Worm (Caenorhabditis elegans) whole organism, L1 larva: ENCODE measurements around the gene ttr-16.
A peak's percentile ranks its signal among the peaks of the same experiment; 100 is the strongest.

Source experiments
- C04F5.9 ChIP-seq: sonication (generic microtip); optimal IDR thresholded peaks from 2 replicates; lab custom pipeline; 2016; ENCODE audit warnings: missing genetic modification characterization, missing compliant biosample characterization
- F16B12.6 ChIP-seq: fragments of 150-350 bp; optimal IDR thresholded peaks from 2 replicates; lab custom pipeline; 2014; ENCODE audit warnings: missing biosample characterization, missing genetic modification characterization
- Y116A8C.19 ChIP-seq: sonication (generic microtip); optimal IDR thresholded peaks from 2 replicates; lab custom pipeline; 2016; ENCODE audit warnings: missing compliant biosample characterization, missing genetic modification characterization, borderline replicate concordance
- aly-2 ChIP-seq: fragments of 150-350 bp; optimal IDR thresholded peaks from 2 replicates; lab custom pipeline; 2014; ENCODE audit warnings: missing biosample characterization, missing genetic modification characterization
- ceh-82 ChIP-seq, 3 experiments: fragments of 150-350 bp in 1 of 3; sonication (generic microtip) in 2 of 3; optimal IDR thresholded peaks; 2 replicates each; lab custom pipeline; 2014 to 2017; ENCODE audit warnings: missing biosample characterization in 3 of 3, missing genetic modification characterization in 3 of 3
- dpl-1 ChIP-seq, 3 experiments: fragments of 150-350 bp in 2 of 3; sonication (generic microtip) in 1 of 3; optimal IDR thresholded peaks; 2 replicates each; lab custom pipeline; 2014 to 2017; ENCODE audit warnings: missing biosample characterization in 3 of 3, missing genetic modification characterization in 3 of 3, missing genetic modification reagents in 3 of 3
- dsc-1 ChIP-seq: sonication (generic microtip); optimal IDR thresholded peaks from 2 replicates; lab custom pipeline; 2016; ENCODE audit warnings: mild to moderate bottlenecking, missing genetic modification characterization, missing compliant biosample characterization
- fkh-10 ChIP-seq: sonication (generic microtip); optimal IDR thresholded peaks from 2 replicates; lab custom pipeline; 2017; ENCODE audit warnings: missing biosample characterization, missing genetic modification reagents, missing genetic modification characterization
- fkh-8 ChIP-seq: sonication (generic microtip); optimal IDR thresholded peaks from 2 replicates; lab custom pipeline; 2016; ENCODE audit warnings: mild to moderate bottlenecking, missing genetic modification characterization, missing compliant biosample characterization
- grh-1 ChIP-seq: fragments of 200-800 bp; sonication (Bioruptor generic); IDR thresholded peaks from 2 replicates; pipeline ENCODE4 v1.3.6; 2022; ENCODE audit warnings: missing genetic modification reagents, missing genetic modification characterization, missing compliant biosample characterization
- hpl-2 ChIP-seq: fragments of 150-350 bp; optimal IDR thresholded peaks from 2 replicates; lab custom pipeline; 2014; ENCODE audit warnings: missing biosample characterization, missing genetic modification reagents, missing genetic modification characterization
- irx-1 ChIP-seq: sonication (generic microtip); optimal IDR thresholded peaks from 2 replicates; lab custom pipeline; 2016; ENCODE audit warnings: missing genetic modification characterization, missing compliant biosample characterization
- isw-1 ChIP-seq: fragments of 200-800 bp; sonication (Bioruptor generic); IDR thresholded peaks from 2 replicates; pipeline ENCODE4 v1.3.6; 2022; ENCODE audit warnings: missing genetic modification characterization, missing compliant biosample characterization
- lin-13 ChIP-seq: fragments of 150-350 bp; optimal IDR thresholded peaks from 2 replicates; lab custom pipeline; 2014; ENCODE audit warnings: missing biosample characterization, missing genetic modification reagents, missing genetic modification characterization
- lin-14 ChIP-seq: fragments of 200-800 bp; sonication (Bioruptor generic); optimal IDR thresholded peaks from 2 replicates; lab custom pipeline; 2018; ENCODE audit warnings: mild to moderate bottlenecking, missing genetic modification characterization, moderate library complexity, missing compliant biosample characterization
- lin-15B ChIP-seq: fragments of 150-350 bp; sonication (generic microtip); optimal IDR thresholded peaks from 3 replicates; lab custom pipeline; 2014; ENCODE audit warnings: missing biosample characterization, missing genetic modification characterization
- lin-35 ChIP-seq, 2 experiments: fragments of 150-350 bp; optimal IDR thresholded peaks; 2 replicates each; lab custom pipeline; 2014; ENCODE audit warnings: missing biosample characterization in 2 of 2, missing genetic modification characterization in 2 of 2, missing genetic modification reagents in 2 of 2
- lsy-2 ChIP-seq, 2 experiments: fragments of 150-350 bp; optimal IDR thresholded peaks; 2 replicates each; lab custom pipeline; 2014; ENCODE audit warnings: missing biosample characterization in 2 of 2, missing genetic modification characterization in 2 of 2
- mab-9 ChIP-seq: fragments of 200-800 bp; sonication (Bioruptor generic); IDR thresholded peaks from 2 replicates; pipeline ENCODE4 v1.3.6; 2022; ENCODE audit warnings: missing genetic modification reagents, missing genetic modification characterization, missing compliant biosample characterization
- mef-2 ChIP-seq: fragments of 150-350 bp; optimal IDR thresholded peaks from 2 replicates; lab custom pipeline; 2014; ENCODE audit warnings: missing biosample characterization, missing genetic modification characterization
- nhr-11 ChIP-seq: fragments of 150-350 bp; optimal IDR thresholded peaks from 2 replicates; lab custom pipeline; 2014; ENCODE audit warnings: missing biosample characterization, missing genetic modification characterization
- nhr-19 ChIP-seq: fragments of 200-800 bp; sonication (Bioruptor generic); conservative IDR thresholded peaks from 2 replicates; pipeline ENCODE4 v1.3.6; 2022; ENCODE audit warnings: missing genetic modification characterization, missing compliant biosample characterization
- nhr-237 ChIP-seq: fragments of 150-350 bp; optimal IDR thresholded peaks from 2 replicates; lab custom pipeline; 2014; ENCODE audit warnings: missing biosample characterization, missing genetic modification characterization
- nhr-28 ChIP-seq: fragments of 150-350 bp; optimal IDR thresholded peaks from 2 replicates; lab custom pipeline; 2014; ENCODE audit warnings: missing biosample characterization, missing genetic modification characterization
- nhr-47 ChIP-seq: sonication (generic microtip); optimal IDR thresholded peaks from 2 replicates; lab custom pipeline; 2016; ENCODE audit warnings: mild to moderate bottlenecking, missing genetic modification characterization, moderate library complexity, missing compliant biosample characterization
- nhr-77 ChIP-seq: fragments of 150-350 bp; optimal IDR thresholded peaks from 2 replicates; lab custom pipeline; 2014; ENCODE audit warnings: missing biosample characterization, missing genetic modification characterization
- nhr-84 ChIP-seq: sonication (generic microtip); optimal IDR thresholded peaks from 2 replicates; lab custom pipeline; 2017; ENCODE audit warnings: missing biosample characterization, missing genetic modification characterization
- nhr-90 ChIP-seq: sonication (generic microtip); optimal IDR thresholded peaks from 2 replicates; lab custom pipeline; 2016; ENCODE audit warnings: mild to moderate bottlenecking, missing genetic modification characterization, missing compliant biosample characterization; ENCODE audit not compliant: poor library complexity
- sox-4 ChIP-seq: sonication (generic microtip); optimal IDR thresholded peaks from 2 replicates; lab custom pipeline; 2016; ENCODE audit warnings: missing genetic modification characterization, missing compliant biosample characterization
- sptf-1 ChIP-seq: fragments of 150-350 bp; optimal IDR thresholded peaks from 2 replicates; lab custom pipeline; 2014; ENCODE audit warnings: missing biosample characterization, missing genetic modification characterization
- sup-37 ChIP-seq: fragments of 200-800 bp; sonication (Bioruptor generic); optimal IDR thresholded peaks from 2 replicates; lab custom pipeline; 2018; ENCODE audit warnings: mild to moderate bottlenecking, missing genetic modification characterization, missing compliant biosample characterization
- tbx-2 ChIP-seq: sonication (generic microtip); optimal IDR thresholded peaks from 2 replicates; lab custom pipeline; 2016; ENCODE audit warnings: missing genetic modification characterization, missing compliant biosample characterization
- unc-86 ChIP-seq: sonication (generic microtip); optimal IDR thresholded peaks from 2 replicates; lab custom pipeline; 2016; ENCODE audit warnings: missing genetic modification characterization, missing compliant biosample characterization
- unc-98 ChIP-seq: fragments of 200-800 bp; sonication (Bioruptor generic); IDR thresholded peaks from 2 replicates; pipeline ENCODE4 v1.3.6; 2022; ENCODE audit warnings: missing genetic modification characterization, missing compliant biosample characterization
- zag-1 ChIP-seq: fragments of 150-350 bp; optimal IDR thresholded peaks from 2 replicates; lab custom pipeline; 2014; ENCODE audit warnings: missing biosample characterization, missing genetic modification characterization
- zip-4 ChIP-seq: fragments of 200-800 bp; sonication (Bioruptor generic); optimal IDR thresholded peaks from 2 replicates; lab custom pipeline; 2018; ENCODE audit warnings: mild to moderate bottlenecking, missing genetic modification characterization, moderate library complexity, missing compliant biosample characterization
- ztf-11 ChIP-seq, 2 experiments: sonication (generic microtip); optimal IDR thresholded peaks; 2 replicates each; lab custom pipeline; 2016 to 2017; ENCODE audit warnings: missing genetic modification characterization in 2 of 2, missing biosample characterization in 1 of 2, missing compliant biosample characterization in 1 of 2
- ztf-4 ChIP-seq: fragments of 150-350 bp; optimal IDR thresholded peaks from 2 replicates; lab custom pipeline; 2014; ENCODE audit warnings: missing biosample characterization, missing genetic modification characterization

Gene ttr-16

DNA sequence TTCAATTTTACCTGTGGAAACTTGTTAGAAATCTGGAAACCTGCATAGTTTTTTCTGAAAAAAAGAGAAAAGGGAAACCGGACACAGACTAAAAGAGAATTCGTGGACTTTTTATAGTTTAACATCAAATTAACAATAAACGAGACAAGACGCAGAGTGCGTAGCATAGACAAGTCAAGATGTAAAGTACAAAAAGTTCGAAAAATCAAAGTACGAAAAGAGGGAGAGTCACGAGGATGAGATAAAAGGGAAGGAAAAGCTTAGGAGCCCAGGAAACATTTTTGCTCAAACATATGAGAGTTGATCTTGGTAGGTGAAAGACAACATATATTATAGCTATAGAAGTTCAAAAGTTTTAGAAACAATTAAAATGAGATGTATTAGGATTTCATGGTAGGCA is 33.9 kb upstream of the ttr-16 start, which contains the start of gene M7.12 (continued):
- TF ChIP-seq sptf-1 = no peak
- TF ChIP-seq hpl-2 (GFP tag; lab: Kevin White, UChicago) = no peak
- TF ChIP-seq fkh-8 (tag; lab: Kevin White, UChicago) = peak; percentile 48
- no peak for TF ChIP-seq nhr-77 (tag; lab: Kevin White, UChicago)
- TF ChIP-seq nhr-84 (tag; lab: Kevin White, UChicago) = no peak
- TF ChIP-seq nhr-90 (tag; lab: Kevin White, UChicago) = no peak
- peak; percentile 53 for TF ChIP-seq nhr-19
- TF ChIP-seq ztf-4 (tag; lab: Kevin White, UChicago) = no peak
- TF ChIP-seq lsy-2 (tag; optimal IDR thresholded peaks at IDR 0.05; lab: Kevin White, UChicago) = peak in 1 of 2 experiments; percentile 12
- TF ChIP-seq lin-14 (GFP tag; lab: Kevin White, UChicago) = peak; percentile 63
- no peak for TF ChIP-seq lin-15B (tag; lab: Kevin White, UChicago)
- TF ChIP-seq dsc-1 = peak; percentile 54
- no peak for TF ChIP-seq Y116A8C.19 (tag; lab: Kevin White, UChicago)
- no peak for TF ChIP-seq irx-1
- peak in 1 of 3 experiments; percentile 7 for TF ChIP-seq ceh-82 (tag; optimal IDR thresholded peaks at IDR 0.05; lab: Kevin White, UChicago)
- TF ChIP-seq ztf-11 (tag; optimal IDR thresholded peaks at IDR 0.05; lab: Kevin White, UChicago) = no peak
- TF ChIP-seq nhr-47 (tag; lab: Kevin White, UChicago) = peak; percentile 34
- TF ChIP-seq grh-1 (GFP tag; lab: Robert Waterston, UW) = no peak
- no peak for TF ChIP-seq C04F5.9 (tag; lab: Kevin White, UChicago)
- no peak for TF ChIP-seq lin-13 (GFP tag; lab: Kevin White, UChicago)
- no peak for TF ChIP-seq nhr-237 (tag; lab: Kevin White, UChicago)
- TF ChIP-seq sup-37 (GFP tag; lab: Kevin White, UChicago) = no peak
- TF ChIP-seq dpl-1 (GFP tag; optimal IDR thresholded peaks at IDR 0.05; lab: Kevin White, UChicago) = no peak
- TF ChIP-seq unc-98 (GFP tag; lab: Robert Waterston, UW) = no peak
- no peak for TF ChIP-seq F16B12.6 (tag; lab: Kevin White, UChicago)
- no peak for TF ChIP-seq unc-86 (tag; lab: Kevin White, UChicago)

DNA sequence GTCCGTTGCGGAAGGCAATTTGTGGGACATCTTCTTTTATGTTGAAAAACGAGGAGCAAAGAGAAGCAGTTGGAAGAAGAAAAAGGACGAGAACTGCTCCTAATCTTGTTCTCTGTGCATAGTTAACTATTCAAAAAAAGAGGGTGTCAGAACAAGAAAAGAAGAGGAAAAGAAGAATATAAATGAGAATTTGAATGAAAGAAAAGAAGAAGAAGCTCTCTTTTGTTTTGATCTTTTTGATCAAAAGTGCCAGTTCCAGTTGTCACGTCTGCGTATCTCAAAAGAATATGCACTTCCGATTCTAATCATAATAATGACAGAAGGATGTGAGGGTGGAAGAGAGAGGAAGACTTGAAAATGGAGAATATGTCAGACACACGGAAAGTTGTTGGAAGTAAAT is 31.0 kb upstream of the ttr-16 start, which contains the start of gene M7.8:
Gene M7.8 (minus strand): TSS at position 112 of the 400 bp plus-strand sequence.
- TF ChIP-seq fkh-10 (GFP tag; lab: Kevin White, UChicago) (peak; percentile 78), nhr-11 (tag; lab: Kevin White, UChicago) (no peak), lin-14 (GFP tag; lab: Kevin White, UChicago) (peak; percentile 79), nhr-47 (tag; lab: Kevin White, UChicago) (peak; percentile 18), zag-1 (tag; lab: Kevin White, UChicago) (peak; percentile 88), sptf-1 (no peak), unc-86 (tag; lab: Kevin White, UChicago) (peak; percentile 41)

DNA sequence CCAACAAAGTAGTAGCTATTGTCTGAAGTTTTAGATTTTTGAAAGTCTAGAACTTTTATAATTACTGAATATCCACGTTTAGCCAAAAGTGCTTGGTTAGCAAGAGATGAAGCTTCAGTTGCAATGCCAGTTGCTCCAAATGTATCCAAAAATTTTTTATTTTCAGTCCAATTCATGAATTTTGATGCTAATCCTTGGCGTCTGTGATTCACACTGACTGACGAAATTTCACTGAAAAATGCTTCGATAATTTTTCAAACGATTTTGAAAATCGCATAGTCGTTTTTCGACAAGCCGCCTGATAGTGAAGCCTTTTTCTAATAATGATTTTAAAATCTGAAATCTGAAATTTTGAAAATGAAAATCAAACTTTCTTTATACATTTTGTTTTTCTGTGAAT is 30.1 kb upstream of the ttr-16 start:
- TF ChIP-seq tbx-2 (no peak), isw-1 (GFP tag; lab: Robert Waterston, UW) (no peak), mef-2 (tag; lab: Kevin White, UChicago) (no peak), aly-2 (tag; lab: Kevin White, UChicago) (no peak), sox-4 (tag; lab: Kevin White, UChicago) (no peak), nhr-11 (tag; lab: Kevin White, UChicago) (no peak), mab-9 (GFP tag; lab: Robert Waterston, UW) (no peak), lin-35 (GFP tag; optimal IDR thresholded peaks at IDR 0.05; lab: Kevin White, UChicago) (no peak), zip-4 (no peak), nhr-28 (tag; lab: Kevin White, UChicago) (no peak)
